Worm (Caenorhabditis elegans) whole organism, dauer: ENCODE measurements around the gene Y64G10A.7.

Experiments
- unc-62 ChIP-seq: sonication (generic microtip); optimal IDR thresholded peaks from 2 replicates; lab custom pipeline; 2017; ENCODE audit warnings: missing biosample characterization, missing genetic modification reagents, missing genetic modification characterization

The Y64G10A.7 gene

DNA sequence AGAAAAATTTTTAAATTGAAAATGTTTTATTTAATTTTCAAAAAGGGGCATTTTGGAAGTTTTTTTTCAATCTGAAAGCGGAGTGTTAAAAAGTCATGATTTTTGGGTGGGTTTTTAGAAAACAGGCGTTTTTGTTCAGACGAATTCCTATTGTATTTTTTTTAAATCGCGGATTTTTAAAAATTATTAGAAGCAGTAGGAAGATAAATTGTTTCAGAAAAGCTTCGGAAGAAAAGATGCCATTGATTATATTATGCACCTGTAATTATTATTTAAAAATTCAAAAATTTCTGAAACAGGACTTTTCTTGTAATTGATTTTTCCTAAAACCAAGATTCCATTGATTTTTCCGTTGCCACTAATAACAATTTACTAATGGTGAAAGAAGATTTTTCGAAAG lies 14.1 kb downstream of the Y64G10A.7 start:
- TF ChIP-seq unc-62 (GFP tag; lab: Kevin White, UChicago), result no peak

DNA sequence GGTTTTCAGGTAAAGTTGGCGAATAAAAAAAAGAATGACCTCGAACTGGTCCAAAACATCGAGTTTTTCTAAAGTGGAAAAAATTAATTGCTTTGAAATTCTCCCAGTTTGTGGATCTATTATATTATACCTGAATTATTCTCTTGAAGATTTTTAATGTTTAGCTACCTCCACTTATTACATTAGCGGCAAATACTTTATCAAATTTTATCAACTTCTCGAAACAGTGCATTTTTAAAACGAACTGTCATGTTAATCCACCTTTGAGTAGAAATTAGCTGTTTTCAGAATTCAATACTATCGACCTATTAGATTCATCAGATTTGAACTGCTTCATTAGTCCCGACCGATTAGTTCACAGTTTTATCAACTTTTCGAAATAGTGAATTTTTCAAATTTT lies 26.4 kb downstream of the Y64G10A.7 start:
- TF ChIP-seq unc-62 (GFP tag; lab: Kevin White, UChicago), result no peak

DNA sequence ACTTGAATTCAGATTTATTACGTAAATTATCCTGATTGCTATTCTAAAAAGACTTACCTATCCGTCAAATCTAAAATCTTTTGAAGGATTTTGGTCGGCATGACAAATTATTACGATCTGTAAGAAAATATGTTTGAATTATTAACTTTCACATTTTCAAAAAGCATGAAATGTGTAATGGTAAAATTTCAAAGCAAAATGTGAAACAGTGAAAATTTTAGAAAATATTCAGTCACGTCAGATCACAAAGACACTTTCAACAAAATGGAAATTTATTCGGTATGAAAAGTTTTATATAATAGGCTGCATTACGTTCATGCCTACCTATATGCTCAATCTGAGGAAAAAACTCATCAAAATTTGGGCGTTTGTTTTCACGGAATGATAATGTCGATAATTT lies 30.0 kb downstream of the Y64G10A.7 start, which contains the start of gene fbxa-126:
TSS of gene fbxa-126 (minus strand) at position 101 of the 400 bp plus-strand sequence.
- TF ChIP-seq unc-62 (GFP tag; lab: Kevin White, UChicago), result no peak

DNA sequence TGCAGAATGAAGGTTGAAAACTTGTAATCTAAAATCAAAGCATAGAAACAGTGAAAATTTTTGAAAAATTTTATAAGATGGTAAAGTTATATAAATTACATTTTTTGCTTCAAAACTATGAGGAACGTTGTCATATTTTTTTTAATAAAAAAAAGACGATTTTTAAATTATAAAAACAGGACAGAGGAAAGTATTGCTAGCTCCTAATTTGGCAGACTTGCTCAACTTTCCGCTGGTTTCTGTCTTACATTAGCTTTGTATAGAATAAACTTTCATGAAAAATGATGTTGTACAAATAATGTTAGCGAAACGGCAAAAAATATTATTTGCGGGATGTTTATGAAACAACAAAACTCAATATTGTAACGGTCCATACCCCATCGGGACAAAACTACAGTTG lies 34.6 kb downstream of the Y64G10A.7 start, which contains the start of gene fbxa-83:
TSS of gene fbxa-83 (minus strand) at position 101 of the 400 bp plus-strand sequence.
- TF ChIP-seq unc-62 (GFP tag; lab: Kevin White, UChicago), result no peak

DNA sequence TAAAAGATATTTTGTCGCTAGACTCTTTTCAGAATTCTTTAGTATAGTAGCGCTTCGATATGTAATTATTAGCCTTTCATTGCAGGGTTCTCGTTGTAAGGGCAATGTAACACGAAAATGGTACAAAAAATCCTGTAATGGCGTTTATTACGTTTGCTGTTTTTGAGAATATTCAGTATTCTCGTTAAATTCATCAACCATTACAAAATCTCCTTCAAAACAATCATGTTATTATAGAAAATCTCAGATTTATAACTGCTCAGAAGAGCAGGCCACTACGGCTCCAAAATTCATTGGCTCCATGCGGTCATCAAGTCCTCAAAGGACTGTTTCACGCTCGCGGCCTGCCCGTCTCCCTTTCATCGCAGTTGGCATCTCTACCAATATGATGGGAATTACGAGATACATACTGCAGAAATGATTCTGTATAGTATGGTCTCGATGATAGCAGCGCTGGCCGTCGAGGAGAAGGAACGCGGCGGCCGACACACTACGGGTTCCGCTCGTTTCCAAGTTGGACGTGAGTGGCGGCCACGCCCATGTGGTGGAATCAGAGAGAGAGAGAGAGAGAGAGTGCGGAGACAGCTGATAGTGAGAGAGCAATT lies 35.1 kb downstream of the Y64G10A.7 start:
- TF ChIP-seq unc-62 (GFP tag; lab: Kevin White, UChicago), result no peak

DNA sequence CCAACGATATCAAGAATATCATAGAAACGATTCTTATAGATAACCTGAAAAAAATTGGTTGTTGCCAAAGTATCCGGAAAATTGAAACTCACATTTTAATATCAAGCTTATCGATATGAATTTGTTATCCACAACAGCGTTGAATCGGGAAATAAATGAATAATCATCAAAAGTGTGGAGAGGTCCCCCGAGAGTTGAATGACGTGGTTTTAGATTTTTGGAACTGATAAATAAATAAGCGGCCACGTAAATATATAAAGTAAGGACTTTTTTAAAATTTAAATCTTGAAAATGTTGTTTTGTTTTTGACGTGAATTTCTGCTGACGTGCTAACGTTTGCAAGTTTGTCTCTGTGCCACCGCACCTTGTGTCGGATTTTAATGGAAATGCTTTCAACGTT lies 42.7 kb downstream of the Y64G10A.7 start, which contains the start of gene Y67A10A.3:
TSS of gene Y67A10A.3 (minus strand) at position 101 of the 400 bp plus-strand sequence.
- no peak for TF ChIP-seq unc-62 (GFP tag; lab: Kevin White, UChicago)

DNA sequence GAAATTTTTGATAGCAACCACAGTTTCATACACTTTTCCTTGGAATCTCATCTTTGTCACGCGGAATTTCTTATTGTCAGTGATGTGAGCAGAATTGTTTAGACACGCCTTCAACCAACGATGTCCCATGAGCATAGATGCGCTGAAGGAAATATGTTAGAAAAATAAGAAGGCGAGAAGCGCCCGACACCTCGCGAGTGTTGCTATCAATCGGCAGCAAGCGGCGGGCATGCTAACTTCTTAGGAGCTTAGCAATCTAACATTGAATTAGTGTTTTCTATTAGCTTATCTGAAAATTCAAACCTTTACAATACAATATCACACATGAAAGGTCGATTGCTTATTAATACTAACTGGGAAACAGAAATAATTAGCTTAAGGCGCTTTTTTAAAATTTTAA lies 44.1 kb downstream of the Y64G10A.7 start:
- TF ChIP-seq unc-62 (GFP tag; lab: Kevin White, UChicago), result no peak

DNA sequence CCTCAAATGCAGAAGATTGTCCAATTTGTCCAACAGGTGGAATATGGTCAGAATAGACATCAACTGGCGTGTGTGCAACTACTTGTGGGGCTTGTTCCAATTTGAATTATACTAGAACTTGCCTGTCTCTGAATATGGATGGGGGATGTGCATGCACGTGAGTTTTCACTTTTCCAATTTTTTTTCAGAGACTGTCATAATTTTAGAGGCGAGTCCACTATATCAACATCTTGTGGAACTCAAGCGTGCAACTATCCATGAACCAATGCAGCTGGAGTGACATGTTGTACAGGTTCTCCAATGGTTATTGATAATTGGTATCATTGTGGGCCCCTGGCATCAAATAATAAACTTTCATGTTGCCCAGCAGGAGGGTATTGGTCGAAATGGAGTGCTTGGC lies 46.1 kb downstream of the Y64G10A.7 start, which contains the start of gene Y67A10A.2:
TSS of gene Y67A10A.2 (plus strand) at position 301 of the 400 bp plus-strand sequence.
- no peak for TF ChIP-seq unc-62 (GFP tag; lab: Kevin White, UChicago)

DNA sequence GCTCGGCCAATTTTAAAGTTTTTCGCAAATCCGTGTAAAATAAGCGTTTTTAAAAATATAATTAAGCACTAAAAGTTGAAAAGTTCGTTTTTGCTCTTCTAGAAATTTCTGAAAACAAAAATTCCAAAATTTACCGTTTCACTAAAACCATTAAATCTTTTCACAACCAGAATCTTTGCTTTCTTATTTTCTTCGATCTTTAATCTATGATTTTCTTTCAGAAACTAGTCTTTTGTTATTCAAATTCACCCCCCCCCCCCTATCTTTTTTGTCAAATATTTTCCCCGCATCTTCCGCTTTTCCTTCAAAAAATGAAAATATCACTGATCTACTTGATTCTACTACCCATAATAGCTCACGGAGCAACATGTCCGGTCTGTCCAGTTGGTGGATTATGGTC lies 48.0 kb downstream of the Y64G10A.7 start, which contains the start of gene Y67A10A.11:
TSS of gene Y67A10A.11 (plus strand) at position 301 of the 400 bp plus-strand sequence.
- TF ChIP-seq unc-62 (GFP tag; lab: Kevin White, UChicago), result no peak

DNA sequence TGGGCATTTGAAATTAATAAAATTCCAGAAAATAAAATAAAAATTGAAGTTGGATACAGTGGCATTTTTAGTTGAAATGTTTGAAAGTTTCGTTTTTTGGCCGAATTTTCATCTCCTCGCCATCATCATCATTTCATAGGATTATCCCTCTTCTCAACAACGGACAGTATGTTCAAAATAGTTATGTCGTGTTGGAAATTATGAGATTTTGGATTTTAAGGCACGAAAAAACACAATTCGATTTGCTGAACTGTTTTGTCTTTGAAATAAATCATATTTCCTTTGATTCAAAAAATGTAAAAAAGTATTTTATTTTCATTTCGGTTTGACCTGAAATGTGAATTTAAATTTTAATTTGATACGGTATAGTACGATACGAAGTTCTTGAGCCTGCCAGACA lies 52.1 kb downstream of the Y64G10A.7 start, which contains the start of gene srlf-28:
TSS of gene srlf-28 (minus strand) at position 101 of the 400 bp plus-strand sequence.
- no peak for TF ChIP-seq unc-62 (GFP tag; lab: Kevin White, UChicago)

DNA sequence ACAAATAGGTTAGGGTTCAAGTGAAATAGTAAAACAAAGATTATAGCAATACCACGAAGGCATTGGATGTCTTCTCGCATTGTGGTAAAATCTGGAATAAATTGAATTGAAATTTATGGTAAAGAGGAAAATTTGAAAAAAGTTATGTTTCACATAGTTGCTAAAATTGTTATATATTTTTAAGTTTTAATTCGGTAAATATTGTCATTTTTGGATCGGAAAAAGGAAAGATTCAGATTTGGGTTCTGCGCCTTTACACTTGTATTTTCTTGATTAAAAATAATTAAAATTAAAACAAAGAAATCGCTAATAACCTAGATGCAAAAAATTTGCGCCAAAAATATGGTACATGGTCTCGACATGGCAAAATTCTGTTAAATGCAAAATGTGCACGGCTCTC lies 59.0 kb downstream of the Y64G10A.7 start, which contains the start of gene oac-56:
TSS of gene oac-56 (minus strand) at position 101 of the 400 bp plus-strand sequence.
- no peak for TF ChIP-seq unc-62 (GFP tag; lab: Kevin White, UChicago)

DNA sequence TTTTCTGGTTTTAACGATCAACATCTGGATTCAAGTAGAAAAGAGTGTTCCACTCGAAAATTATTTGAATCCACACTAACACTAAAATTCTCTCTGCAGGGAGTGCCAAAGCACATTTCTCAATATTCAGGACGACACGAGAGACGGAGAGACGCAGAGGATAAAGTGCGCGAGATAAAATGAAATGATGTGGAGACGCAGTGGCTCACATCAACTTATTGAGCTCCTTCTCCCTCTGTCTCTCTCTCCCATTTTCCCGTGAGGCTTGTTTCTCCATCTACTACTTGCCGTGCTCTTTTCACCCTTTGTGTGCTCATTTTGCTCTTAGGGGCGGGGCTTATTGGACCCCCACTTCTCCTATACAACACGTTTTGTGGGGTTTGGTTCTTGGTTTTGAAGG lies 64.4 kb downstream of the Y64G10A.7 start:
- TF ChIP-seq unc-62 (GFP tag; lab: Kevin White, UChicago), result no peak

DNA sequence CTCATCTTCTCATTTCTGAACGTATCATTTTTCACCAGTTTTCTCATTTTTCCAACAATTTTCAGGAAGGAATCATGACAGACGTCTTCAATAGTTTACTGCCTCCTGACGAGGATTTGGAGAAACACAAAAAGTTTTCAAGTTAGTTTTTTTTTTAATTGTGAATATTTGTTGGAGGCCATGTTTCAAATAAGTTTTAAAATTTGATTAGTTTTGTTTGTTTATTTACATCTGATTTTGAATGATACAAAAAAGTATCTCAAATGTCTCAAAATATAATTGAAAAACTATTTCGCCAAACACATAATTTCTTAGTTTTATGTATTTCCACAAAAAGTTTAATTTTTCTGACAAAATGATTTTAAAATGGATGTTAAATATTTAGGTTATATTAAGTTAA lies 69.5 kb downstream of the Y64G10A.7 start, which contains the start of gene ssu-2:
TSS of gene ssu-2 (plus strand) at position 59 of the 400 bp plus-strand sequence.
- no peak for TF ChIP-seq unc-62 (GFP tag; lab: Kevin White, UChicago)

DNA sequence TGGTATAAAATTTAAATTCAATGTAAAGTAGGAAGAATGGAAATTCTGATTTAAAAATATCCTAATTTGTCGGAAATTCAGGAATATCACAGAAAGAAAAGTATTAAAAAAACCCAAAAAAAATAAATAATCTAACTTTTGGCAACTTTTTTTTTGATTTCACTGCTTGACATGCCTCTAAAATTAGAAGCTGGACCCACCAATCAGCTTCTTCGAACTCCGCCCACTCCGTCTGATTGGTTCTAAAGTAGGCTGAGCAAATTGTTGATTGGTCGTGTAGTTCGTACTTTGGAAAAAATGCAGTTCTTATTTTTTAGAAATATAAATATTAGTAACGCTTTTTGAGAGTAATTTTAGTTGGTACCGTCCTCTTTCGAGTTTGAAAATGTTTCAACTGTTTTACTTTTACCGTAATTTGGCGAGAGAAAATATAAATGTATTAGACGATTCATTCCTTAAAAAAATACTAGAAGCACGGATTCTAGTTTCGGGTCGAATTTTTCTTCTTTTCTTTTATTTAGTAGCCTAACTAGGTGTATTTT lies 74.2 kb downstream of the Y64G10A.7 start:
- TF ChIP-seq unc-62 (GFP tag; lab: Kevin White, UChicago), result no peak
